Worm (Caenorhabditis elegans) whole organism, late embryonic: ENCODE measurements around the gene phat-6.

Experiments used
- C38D4.7 ChIP-seq: fragments of 200-800 bp; sonication (Bioruptor generic); optimal IDR thresholded peaks from 2 replicates; lab custom pipeline; 2018; ENCODE audit warnings: mild to moderate bottlenecking, missing genetic modification characterization, moderate library complexity, missing compliant biosample characterization
- F13H6.1 ChIP-seq: sonication (generic microtip); optimal IDR thresholded peaks from 2 replicates; lab custom pipeline; 2016; ENCODE audit warnings: missing genetic modification characterization, missing compliant biosample characterization
- K02D7.2 ChIP-seq: sonication (generic microtip); optimal IDR thresholded peaks from 2 replicates; lab custom pipeline; 2017; ENCODE audit warnings: mild to moderate bottlenecking, missing genetic modification characterization, missing compliant biosample characterization
- K09A11.1 ChIP-seq: sonication (generic microtip); optimal IDR thresholded peaks from 2 replicates; lab custom pipeline; 2017; ENCODE audit warnings: antibody characterized with exemption, mild to moderate bottlenecking, missing genetic modification characterization, missing compliant biosample characterization; ENCODE audit not compliant: insufficient read depth
- Y22D7AL.16 ChIP-seq: sonication (generic microtip); optimal IDR thresholded peaks from 2 replicates; lab custom pipeline; 2016; ENCODE audit warnings: missing genetic modification characterization, missing compliant biosample characterization
- ama-1 ChIP-seq: fragments of 150-350 bp; optimal IDR thresholded peaks from 2 replicates; lab custom pipeline; 2014
- ceh-14 ChIP-seq: sonication (generic microtip); optimal IDR thresholded peaks from 2 replicates; lab custom pipeline; 2016; ENCODE audit warnings: missing genotype, missing genetic modification characterization, missing compliant biosample characterization
- ceh-2 ChIP-seq: sonication (generic microtip); optimal IDR thresholded peaks from 2 replicates; lab custom pipeline; 2016; ENCODE audit warnings: missing genotype, missing genetic modification characterization, missing compliant biosample characterization
- ceh-24 ChIP-seq: sonication (generic microtip); optimal IDR thresholded peaks from 2 replicates; lab custom pipeline; 2016; ENCODE audit warnings: mild to moderate bottlenecking, missing genetic modification characterization, missing compliant biosample characterization
- ceh-34 ChIP-seq: sonication (generic microtip); optimal IDR thresholded peaks from 2 replicates; lab custom pipeline; 2016; ENCODE audit warnings: mild to moderate bottlenecking, missing genetic modification characterization, missing compliant biosample characterization
- ceh-45 ChIP-seq: fragments of 200-800 bp; sonication (Bioruptor generic); IDR thresholded peaks from 2 replicates; pipeline ENCODE4 v1.3.6; 2022; ENCODE audit warnings: missing genetic modification reagents, missing genetic modification characterization, missing compliant biosample characterization
- ceh-6 ChIP-seq: fragments of 200-800 bp; sonication (Bioruptor generic); optimal IDR thresholded peaks from 2 replicates; lab custom pipeline; 2018; ENCODE audit warnings: mild to moderate bottlenecking, missing genetic modification characterization, missing compliant biosample characterization
- ceh-9 ChIP-seq: sonication (generic microtip); optimal IDR thresholded peaks from 2 replicates; lab custom pipeline; 2016; ENCODE audit warnings: mild to moderate bottlenecking, missing genetic modification characterization, inconsistent platforms, missing compliant biosample characterization
- dmd-4 ChIP-seq: sonication (generic microtip); optimal IDR thresholded peaks from 2 replicates; lab custom pipeline; 2016; ENCODE audit warnings: borderline replicate concordance, missing genetic modification characterization, missing compliant biosample characterization
- dve-1 ChIP-seq: sonication (generic microtip); optimal IDR thresholded peaks from 2 replicates; lab custom pipeline; 2017; ENCODE audit warnings: antibody characterized with exemption, mild to moderate bottlenecking, missing genetic modification characterization, missing compliant biosample characterization
- elt-2 ChIP-seq: sonication (generic microtip); optimal IDR thresholded peaks from 2 replicates; lab custom pipeline; 2016; ENCODE audit warnings: missing genetic modification reagents, missing genetic modification characterization, missing compliant biosample characterization
- elt-4 ChIP-seq: sonication (generic microtip); optimal IDR thresholded peaks from 2 replicates; lab custom pipeline; 2016; ENCODE audit warnings: missing genetic modification characterization, missing compliant biosample characterization
- ets-4 ChIP-seq: sonication (generic microtip); optimal IDR thresholded peaks from 2 replicates; lab custom pipeline; 2016; ENCODE audit warnings: missing genetic modification characterization, missing compliant biosample characterization
- fkh-6 ChIP-seq: sonication (generic microtip); optimal IDR thresholded peaks from 2 replicates; lab custom pipeline; 2016; ENCODE audit warnings: missing genetic modification characterization, missing compliant biosample characterization
- gmeb-2 ChIP-seq: sonication (generic microtip); optimal IDR thresholded peaks from 2 replicates; lab custom pipeline; 2016; ENCODE audit warnings: missing genetic modification characterization, inconsistent platforms, missing compliant biosample characterization
- hlh-13 ChIP-seq: fragments of 200-800 bp; sonication (Bioruptor generic); optimal IDR thresholded peaks from 2 replicates; lab custom pipeline; 2018; ENCODE audit warnings: mild to moderate bottlenecking, missing genetic modification characterization, missing compliant biosample characterization
- hlh-15 ChIP-seq: sonication (generic microtip); optimal IDR thresholded peaks from 2 replicates; lab custom pipeline; 2016; ENCODE audit warnings: missing genetic modification characterization, missing compliant biosample characterization
- hlh-30 ChIP-seq: sonication (generic microtip); optimal IDR thresholded peaks from 2 replicates; lab custom pipeline; 2017; ENCODE audit warnings: antibody characterized with exemption, missing genetic modification characterization, missing compliant biosample characterization; ENCODE audit not compliant: insufficient read depth
- lim-6 ChIP-seq: sonication (generic microtip); optimal IDR thresholded peaks from 2 replicates; lab custom pipeline; 2016; ENCODE audit warnings: missing genetic modification characterization, missing compliant biosample characterization
- madf-2 ChIP-seq: sonication (generic microtip); optimal IDR thresholded peaks from 2 replicates; lab custom pipeline; 2017; ENCODE audit warnings: missing genetic modification characterization, missing compliant biosample characterization
- mec-3 ChIP-seq: sonication (generic microtip); optimal IDR thresholded peaks from 2 replicates; lab custom pipeline; 2016; ENCODE audit warnings: borderline replicate concordance, missing genetic modification characterization, missing compliant biosample characterization
- nfya-1 ChIP-seq: sonication (generic microtip); optimal IDR thresholded peaks from 2 replicates; lab custom pipeline; 2017; ENCODE audit warnings: missing genetic modification characterization, mild to moderate bottlenecking, missing compliant biosample characterization, antibody characterized with exemption, moderate library complexity
- nhr-11 ChIP-seq: fragments of 150-350 bp; optimal IDR thresholded peaks from 2 replicates; lab custom pipeline; 2014; ENCODE audit warnings: missing biosample characterization, missing genetic modification characterization
- pax-1 ChIP-seq: fragments of 150-350 bp; optimal IDR thresholded peaks from 2 replicates; lab custom pipeline; 2014; ENCODE audit warnings: missing biosample characterization, missing genetic modification characterization
- ref-2 ChIP-seq: sonication (generic microtip); optimal IDR thresholded peaks from 2 replicates; lab custom pipeline; 2016; ENCODE audit warnings: missing genetic modification characterization, missing compliant biosample characterization
- sdc-2 ChIP-seq: sonication (generic microtip); optimal IDR thresholded peaks from 2 replicates; lab custom pipeline; 2016; ENCODE audit warnings: missing genotype, missing genetic modification characterization, missing compliant biosample characterization
- sox-4 ChIP-seq: sonication (generic microtip); optimal IDR thresholded peaks from 2 replicates; lab custom pipeline; 2017; ENCODE audit warnings: mild to moderate bottlenecking, missing genetic modification characterization, inconsistent platforms, missing compliant biosample characterization
- syd-9 ChIP-seq: sonication (generic microtip); optimal IDR thresholded peaks from 2 replicates; lab custom pipeline; 2016; ENCODE audit warnings: mild to moderate bottlenecking, missing genetic modification characterization, moderate library complexity, missing compliant biosample characterization
- tbx-2 ChIP-seq: sonication (generic microtip); optimal IDR thresholded peaks from 2 replicates; lab custom pipeline; 2016; ENCODE audit warnings: missing genetic modification characterization, missing compliant biosample characterization
- ttx-3 ChIP-seq: sonication (generic microtip); optimal IDR thresholded peaks from 2 replicates; lab custom pipeline; 2016; ENCODE audit warnings: missing genetic modification reagents, missing genetic modification characterization, missing compliant biosample characterization
- unc-3 ChIP-seq, 2 experiments: fragments of 200-800 bp in 1 of 2; sonication (Bioruptor generic) in 1 of 2; sonication (generic microtip) in 1 of 2; conservative IDR thresholded peaks in 1 of 2; optimal IDR thresholded peaks in 1 of 2; 2 replicates each; pipeline versions ENCODE4 v1.3.6 to Lab custom; 2016 to 2022; ENCODE audit warnings: missing compliant biosample characterization in 2 of 2, missing genetic modification characterization in 2 of 2, missing genetic modification reagents in 1 of 2
- unc-42 ChIP-seq: sonication (generic microtip); optimal IDR thresholded peaks from 2 replicates; lab custom pipeline; 2016; ENCODE audit warnings: missing genotype, missing genetic modification characterization, missing compliant biosample characterization
- unc-55 ChIP-seq: sonication (generic microtip); optimal IDR thresholded peaks from 2 replicates; lab custom pipeline; 2017; ENCODE audit warnings: missing biosample characterization, missing genetic modification reagents, missing genetic modification characterization
- ztf-16 ChIP-seq: sonication (generic microtip); optimal IDR thresholded peaks from 2 replicates; lab custom pipeline; 2017; ENCODE audit warnings: missing genetic modification characterization, missing compliant biosample characterization

phat-6 gene

DNA sequence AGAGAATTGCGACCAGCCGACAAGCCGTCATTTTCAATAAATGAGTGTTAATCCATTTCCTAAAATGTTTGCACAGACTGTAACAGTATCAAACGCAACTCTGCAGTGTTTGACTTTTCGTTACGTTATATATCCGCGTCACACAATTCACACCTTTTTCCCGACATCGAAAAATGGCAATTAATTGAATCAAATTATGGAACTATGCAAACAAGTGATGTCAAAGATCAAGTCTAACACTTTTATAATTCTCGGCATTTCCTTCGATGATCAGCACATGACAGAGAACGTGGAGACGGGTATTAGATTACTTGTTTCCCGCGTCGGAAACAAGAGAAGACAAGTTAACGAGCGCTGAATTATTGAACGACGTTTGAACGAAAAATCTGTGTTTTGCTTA is at the start of gene phat-6:
phat-6 (minus strand) TSS at position 101 of the 400 bp plus-strand sequence.
- TF ChIP-seq mec-3 (tag; lab: Kevin White, UChicago) (no peak), unc-3 (GFP tag; conservative IDR thresholded peaks at IDR 0.05; lab: Robert Waterston, UW) (no peak), unc-3 (tag; optimal IDR thresholded peaks at IDR 0.05; lab: Kevin White, UChicago) (no peak), elt-4 (tag; lab: Kevin White, UChicago) (no peak), ama-1 (lab: Kevin White, UChicago) (no peak)
- TF ChIP-seq, all 69 proteins: peak for 0

DNA sequence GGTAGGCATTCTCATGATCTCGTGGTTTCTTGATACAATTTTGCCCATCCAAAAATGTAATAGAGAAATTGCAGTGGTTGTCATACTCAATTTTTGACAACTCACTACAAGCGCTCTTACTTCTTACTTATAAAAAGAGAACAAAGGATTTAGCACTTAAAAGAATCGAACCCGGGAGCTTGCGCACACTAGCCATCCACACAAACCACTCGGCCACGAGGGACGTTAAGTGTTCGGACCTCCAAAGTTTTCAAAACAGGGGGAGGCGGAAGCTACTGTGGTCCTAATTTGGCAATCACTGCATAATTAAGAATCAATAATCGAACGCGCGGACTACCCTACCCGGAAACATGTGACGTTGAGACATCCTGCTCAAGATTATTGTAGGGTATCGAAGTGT is 48.5 kb upstream of the phat-6 start:
- TF ChIP-seq dve-1 (tag; lab: Kevin White, UChicago) (no peak), F13H6.1 (tag; lab: Kevin White, UChicago) (no peak), ttx-3 (tag; lab: Kevin White, UChicago) (no peak), ref-2 (tag; lab: Kevin White, UChicago) (no peak), ceh-2 (tag; lab: Kevin White, UChicago) (no peak), nhr-11 (tag; lab: Kevin White, UChicago) (no peak), elt-2 (tag; lab: Kevin White, UChicago) (no peak), K09A11.1 (no peak), sdc-2 (no peak)

DNA sequence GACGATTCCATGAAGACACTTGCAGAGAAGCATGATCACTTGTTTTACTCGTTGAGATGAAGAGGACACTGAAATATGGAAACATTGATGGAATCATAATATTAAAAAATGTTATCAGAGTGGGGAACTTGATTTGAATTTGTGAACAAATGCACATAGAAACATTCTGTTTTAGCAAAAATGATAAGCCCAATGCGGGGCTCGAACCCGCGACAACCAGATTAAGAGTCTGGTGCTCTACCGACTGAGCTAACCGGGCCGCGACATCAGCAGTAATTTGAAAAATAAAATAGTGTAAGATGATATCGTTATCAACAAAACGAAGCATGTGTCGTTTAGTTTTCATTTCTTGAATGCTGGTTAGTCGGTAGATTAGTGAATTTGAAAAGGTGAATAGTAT is 47.0 kb upstream of the phat-6 start:
- TF ChIP-seq unc-42 (tag; lab: Kevin White, UChicago) (no peak), ttx-3 (tag; lab: Kevin White, UChicago) (no peak), ceh-9 (tag; lab: Kevin White, UChicago) (no peak), gmeb-2 (tag; lab: Kevin White, UChicago) (no peak), tbx-2 (tag; lab: Kevin White, UChicago) (no peak), dmd-4 (tag; lab: Kevin White, UChicago) (no peak), ceh-24 (tag; lab: Kevin White, UChicago) (no peak), ceh-14 (tag; lab: Kevin White, UChicago) (no peak), C38D4.7 (GFP tag; lab: Kevin White, UChicago) (no peak), ets-4 (tag; lab: Kevin White, UChicago) (no peak), dve-1 (tag; lab: Kevin White, UChicago) (no peak), ceh-45 (no peak), ceh-6 (GFP tag; lab: Kevin White, UChicago) (no peak), unc-55 (GFP tag; lab: Kevin White, UChicago) (no peak)

DNA sequence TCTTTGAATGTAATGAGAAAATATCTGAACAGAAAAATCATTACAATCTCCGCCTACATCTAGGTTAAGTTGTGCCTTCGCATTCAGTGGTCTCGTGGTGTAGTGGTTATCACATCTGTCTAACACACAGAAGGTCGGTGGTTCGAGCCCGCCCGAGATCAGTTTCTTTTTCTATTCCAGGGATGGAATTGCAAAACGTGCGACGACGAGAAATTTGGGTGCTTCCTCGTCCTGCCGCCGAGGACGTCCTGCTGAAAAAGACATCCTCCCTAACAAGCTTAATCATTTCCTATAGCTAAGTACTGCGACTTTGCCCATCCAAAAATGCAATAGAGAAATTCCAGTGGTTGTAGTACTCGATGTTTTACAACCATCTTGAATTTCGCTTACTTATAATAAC is 41.9 kb upstream of the phat-6 start:
- peak; percentile 16 for TF ChIP-seq elt-2 (tag; lab: Kevin White, UChicago)
- no peak for TF ChIP-seq dve-1 (tag; lab: Kevin White, UChicago)

DNA sequence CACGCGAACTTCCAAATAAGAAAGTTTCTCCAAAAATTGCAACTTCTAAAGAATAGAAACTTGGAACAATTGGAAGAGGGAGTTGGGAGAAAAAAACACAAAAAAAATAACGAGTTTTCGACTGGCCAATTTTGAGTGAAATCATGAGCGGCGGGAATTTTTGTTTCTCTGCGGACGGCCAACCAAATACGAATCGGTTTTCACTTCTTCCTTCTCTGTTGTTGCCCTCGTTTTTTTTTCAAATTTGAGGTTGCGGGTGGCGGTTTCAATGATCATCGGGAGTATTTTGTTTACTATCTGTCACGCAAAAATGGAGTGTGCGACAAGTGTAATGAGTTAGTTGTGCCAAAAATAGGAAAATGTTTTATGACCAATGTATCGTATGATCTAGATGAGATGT is 39.5 kb upstream of the phat-6 start:
- peak; percentile 14 for TF ChIP-seq unc-42 (tag; lab: Kevin White, UChicago)
- TF ChIP-seq dve-1 (tag; lab: Kevin White, UChicago), result no peak

DNA sequence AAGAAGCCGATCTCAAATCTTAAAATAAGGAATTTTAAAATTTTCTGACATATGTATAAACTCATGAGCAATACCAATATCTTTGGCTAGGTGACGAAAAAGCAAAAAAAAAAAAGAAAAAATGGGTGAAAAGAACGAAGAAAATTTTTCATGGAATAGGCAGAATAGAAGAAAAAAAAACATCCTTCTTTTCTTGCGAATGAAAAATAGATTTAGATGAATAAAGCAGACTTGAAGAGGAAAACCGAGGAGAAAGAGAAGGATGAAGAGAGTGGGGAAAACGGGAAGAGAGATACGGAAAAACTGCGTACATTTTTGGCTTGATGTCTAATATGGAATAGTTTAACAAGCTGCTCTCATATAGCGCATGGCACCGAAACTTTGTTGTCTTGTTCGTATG is 37.6 kb upstream of the phat-6 start:
- TF ChIP-seq madf-2 (no peak), sox-4 (tag; lab: Kevin White, UChicago) (no peak), lim-6 (tag; lab: Kevin White, UChicago) (no peak), syd-9 (tag; lab: Kevin White, UChicago) (no peak), mec-3 (tag; lab: Kevin White, UChicago) (no peak), pax-1 (tag; lab: Kevin White, UChicago) (no peak), fkh-6 (tag; lab: Kevin White, UChicago) (no peak), hlh-13 (GFP tag; lab: Kevin White, UChicago) (no peak), Y22D7AL.16 (tag; lab: Kevin White, UChicago) (no peak), ztf-16 (no peak), hlh-30 (tag; lab: Kevin White, UChicago) (no peak), nfya-1 (tag; lab: Kevin White, UChicago) (no peak), C38D4.7 (GFP tag; lab: Kevin White, UChicago) (no peak), K02D7.2 (tag; lab: Kevin White, UChicago) (no peak), ets-4 (tag; lab: Kevin White, UChicago) (no peak), hlh-15 (tag; lab: Kevin White, UChicago) (no peak), ceh-34 (tag; lab: Kevin White, UChicago) (no peak), K09A11.1 (no peak)
